Fruit fly (Drosophila melanogaster): ENCODE measurements around the gene CG31221.
A peak's percentile ranks its signal among the peaks of the same experiment; 100 is the strongest.

CG31221 gene

dm6 chr3R:19472218-19472617 is 59.7 kb downstream of the CG31221 start:
- TF ChIP-seq Dll (optimal IDR thresholded peaks at IDR 0.05) (no peak), pan (optimal IDR thresholded peaks at IDR 0.05) (no peak), EcR (GFP tag; optimal IDR thresholded peaks at IDR 0.05) (peak in 1 of 2 experiments; percentile 67), psq (optimal IDR thresholded peaks at IDR 0.05) (no peak)

- TF ChIP-seq Dll (optimal IDR thresholded peaks at IDR 0.05), result no peak
- no peak for TF ChIP-seq usp (GFP tag; optimal IDR thresholded peaks at IDR 0.05)
- no peak for TF ChIP-seq psq (optimal IDR thresholded peaks at IDR 0.05)
- TF ChIP-seq CG8478 (optimal IDR thresholded peaks at IDR 0.05), result no peak
- no peak for TF ChIP-seq pan (optimal IDR thresholded peaks at IDR 0.05)
- no peak for TF ChIP-seq EcR (GFP tag; optimal IDR thresholded peaks at IDR 0.05)
Observed at dm6 chr3R:19474128-19474527, 61.6 kb downstream of the CG31221 start.

dm6 chr3R:19476484-19476883 is 64.0 kb downstream of the CG31221 start:
- TF ChIP-seq EcR (GFP tag; optimal IDR thresholded peaks at IDR 0.05), result no peak
- TF ChIP-seq psq (optimal IDR thresholded peaks at IDR 0.05), result no peak
- TF ChIP-seq pan (optimal IDR thresholded peaks at IDR 0.05), result no peak
- no peak for TF ChIP-seq Dll (optimal IDR thresholded peaks at IDR 0.05)
- no peak for TF ChIP-seq usp (GFP tag; optimal IDR thresholded peaks at IDR 0.05)

- TF ChIP-seq CG8478 (optimal IDR thresholded peaks at IDR 0.05) (no peak), psq (optimal IDR thresholded peaks at IDR 0.05) (no peak), pan (optimal IDR thresholded peaks at IDR 0.05) (no peak), EcR (GFP tag; optimal IDR thresholded peaks at IDR 0.05) (no peak), Dll (optimal IDR thresholded peaks at IDR 0.05) (no peak), usp (GFP tag; optimal IDR thresholded peaks at IDR 0.05) (no peak)
Observed at dm6 chr3R:19486422-19486821, 73.9 kb downstream of the CG31221 start.

- TF ChIP-seq psq (optimal IDR thresholded peaks at IDR 0.05) (no peak), EcR (GFP tag; optimal IDR thresholded peaks at IDR 0.05) (no peak), pan (optimal IDR thresholded peaks at IDR 0.05) (no peak), Dll (optimal IDR thresholded peaks at IDR 0.05) (no peak), usp (GFP tag; optimal IDR thresholded peaks at IDR 0.05) (no peak), CG8478 (optimal IDR thresholded peaks at IDR 0.05) (no peak)
Observed at dm6 chr3R:19489963-19490362, 77.5 kb downstream of the CG31221 start.

dm6 chr3R:19490996-19491395 is 78.5 kb downstream of the CG31221 start, which contains the start of gene CG15025:
Gene CG15025, minus strand, starts transcription at chr3R:19491115.
- TF ChIP-seq pan (optimal IDR thresholded peaks at IDR 0.05) (no peak), Dll (optimal IDR thresholded peaks at IDR 0.05) (no peak), CG8478 (optimal IDR thresholded peaks at IDR 0.05) (no peak), EcR (GFP tag; optimal IDR thresholded peaks at IDR 0.05) (no peak), psq (optimal IDR thresholded peaks at IDR 0.05) (no peak)

dm6 chr3R:19492400-19492799 is 79.9 kb downstream of the CG31221 start:
- TF ChIP-seq usp (GFP tag; optimal IDR thresholded peaks at IDR 0.05), result no peak

dm6 chr3R:19495217-19495616 is 82.7 kb downstream of the CG31221 start:
- TF ChIP-seq pan (optimal IDR thresholded peaks at IDR 0.05), result no peak
- no peak for TF ChIP-seq EcR (GFP tag; optimal IDR thresholded peaks at IDR 0.05)
- no peak for TF ChIP-seq usp (GFP tag; optimal IDR thresholded peaks at IDR 0.05)
- TF ChIP-seq Dll (optimal IDR thresholded peaks at IDR 0.05), result no peak
- no peak for TF ChIP-seq psq (optimal IDR thresholded peaks at IDR 0.05)
- TF ChIP-seq CG8478 (optimal IDR thresholded peaks at IDR 0.05), result no peak

- TF ChIP-seq usp (GFP tag; optimal IDR thresholded peaks at IDR 0.05), result no peak
- no peak for TF ChIP-seq pan (optimal IDR thresholded peaks at IDR 0.05)
- TF ChIP-seq Dll (optimal IDR thresholded peaks at IDR 0.05), result no peak
- TF ChIP-seq EcR (GFP tag; optimal IDR thresholded peaks at IDR 0.05), result no peak
- TF ChIP-seq CG8478 (optimal IDR thresholded peaks at IDR 0.05), result no peak
- no peak for TF ChIP-seq psq (optimal IDR thresholded peaks at IDR 0.05)
Observed at dm6 chr3R:19498672-19499373, 86.3 kb downstream of the CG31221 start.

dm6 chr3R:19499374-19499703 is 86.8 kb downstream of the CG31221 start:
- TF ChIP-seq usp (GFP tag; optimal IDR thresholded peaks at IDR 0.05), result no peak
- TF ChIP-seq CG8478 (optimal IDR thresholded peaks at IDR 0.05), result no peak
- no peak for TF ChIP-seq psq (optimal IDR thresholded peaks at IDR 0.05)
- no peak for TF ChIP-seq Dll (optimal IDR thresholded peaks at IDR 0.05)
- no peak for TF ChIP-seq pan (optimal IDR thresholded peaks at IDR 0.05)
- no peak for TF ChIP-seq EcR (GFP tag; optimal IDR thresholded peaks at IDR 0.05)

dm6 chr3R:19499776-19500175 is 87.3 kb downstream of the CG31221 start:
- TF ChIP-seq EcR (GFP tag; optimal IDR thresholded peaks at IDR 0.05) (no peak), pan (optimal IDR thresholded peaks at IDR 0.05) (no peak), Dll (optimal IDR thresholded peaks at IDR 0.05) (no peak)

dm6 chr3R:19500588-19500987 is 88.1 kb downstream of the CG31221 start:
- TF ChIP-seq Dll (optimal IDR thresholded peaks at IDR 0.05), result no peak
- TF ChIP-seq usp (GFP tag; optimal IDR thresholded peaks at IDR 0.05), result no peak
- TF ChIP-seq EcR (GFP tag; optimal IDR thresholded peaks at IDR 0.05), result no peak
- no peak for TF ChIP-seq pan (optimal IDR thresholded peaks at IDR 0.05)
- no peak for TF ChIP-seq CG8478 (optimal IDR thresholded peaks at IDR 0.05)
- TF ChIP-seq psq (optimal IDR thresholded peaks at IDR 0.05), result no peak

dm6 chr3R:19503058-19503682 is 90.7 kb downstream of the CG31221 start:
- TF ChIP-seq Dll (optimal IDR thresholded peaks at IDR 0.05), result no peak
- TF ChIP-seq psq (optimal IDR thresholded peaks at IDR 0.05), result no peak
- TF ChIP-seq usp (GFP tag; optimal IDR thresholded peaks at IDR 0.05), result no peak
- no peak for TF ChIP-seq EcR (GFP tag; optimal IDR thresholded peaks at IDR 0.05)
- no peak for TF ChIP-seq CG8478 (optimal IDR thresholded peaks at IDR 0.05)
- TF ChIP-seq pan (optimal IDR thresholded peaks at IDR 0.05), result no peak
